Fruit fly (Drosophila melanogaster): ENCODE measurements around the gene lili.
A peak's percentile ranks its signal among the peaks of the same experiment; 100 is the strongest.

The lili gene

DNA sequence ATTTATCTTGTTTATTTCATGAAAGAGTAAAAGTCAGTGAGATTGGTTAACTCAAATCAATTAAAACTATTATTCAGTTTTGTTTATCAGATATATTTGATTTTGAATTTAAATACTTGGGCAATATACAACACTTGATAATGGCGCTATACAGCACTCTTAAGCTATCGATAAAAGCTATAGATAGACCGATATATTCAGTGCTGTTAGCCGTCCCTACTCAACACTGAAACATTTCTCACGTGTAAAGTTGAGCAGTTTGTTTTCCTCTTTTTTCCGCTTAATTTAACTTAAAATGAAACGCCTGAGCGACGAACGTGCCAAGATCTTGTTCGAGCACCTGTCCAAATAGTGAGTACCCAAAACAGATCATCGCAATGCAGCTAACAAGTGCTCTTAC lies 36.6 kb upstream of the lili start, which contains the start of gene CG7006:
TSS of gene CG7006 (plus strand) at position 208 of the 400 bp plus-strand sequence.
- TF ChIP-seq Sp1 (GFP tag; optimal IDR thresholded peaks at IDR 0.05) (no peak), Myc (optimal IDR thresholded peaks at IDR 0.05) (peak; percentile 63), h (GFP tag; optimal IDR thresholded peaks at IDR 0.05) (peak; percentile 85), CrebA (GFP tag; optimal IDR thresholded peaks at IDR 0.05; ENCODE audit: borderline replicate concordance) (no peak), ey (GFP tag; optimal IDR thresholded peaks at IDR 0.05) (peak; percentile 74), Jra (GFP tag; optimal IDR thresholded peaks at IDR 0.05) (peak; percentile 89), lola (GFP tag; optimal IDR thresholded peaks at IDR 0.05) (no peak), brk (GFP tag; optimal IDR thresholded peaks at IDR 0.05) (no peak), Hr78 (GFP tag; optimal IDR thresholded peaks at IDR 0.05) (no peak), dmrt93B (GFP tag; optimal IDR thresholded peaks at IDR 0.05) (peak; percentile 54), Abd-B (GFP tag; optimal IDR thresholded peaks at IDR 0.05) (no peak), HLH106 (tag; optimal IDR thresholded peaks at IDR 0.05) (peak; percentile 69), Rel (GFP tag; optimal IDR thresholded peaks at IDR 0.05) (no peak), Rel (tag; optimal IDR thresholded peaks at IDR 0.05) (peak; percentile 27), fru (GFP tag; optimal IDR thresholded peaks at IDR 0.05) (no peak), GATAd (GFP tag; optimal IDR thresholded peaks at IDR 0.05) (peak; percentile 46), rgr (GFP tag; optimal IDR thresholded peaks at IDR 0.05) (peak; percentile 89), N (GFP tag; optimal IDR thresholded peaks at IDR 0.05) (no peak), sage (GFP tag; optimal IDR thresholded peaks at IDR 0.05) (no peak), psq (GFP tag; optimal IDR thresholded peaks at IDR 0.05) (peak; percentile 74), Hnf4 (GFP tag; optimal IDR thresholded peaks at IDR 0.05) (peak; percentile 97), Mio (GFP tag; optimal IDR thresholded peaks at IDR 0.05) (peak; percentile 2), usp (GFP tag; optimal IDR thresholded peaks at IDR 0.05) (no peak), CG32264 (GFP tag; optimal IDR thresholded peaks at IDR 0.05) (no peak), sv (GFP tag; optimal IDR thresholded peaks at IDR 0.05) (peak; percentile 78), Hr83 (GFP tag; optimal IDR thresholded peaks at IDR 0.05; ENCODE audit: poor library complexity, severe bottlenecking) (peak; percentile 98), jim (GFP tag; optimal IDR thresholded peaks at IDR 0.05) (peak; percentile 27), pan (optimal IDR thresholded peaks at IDR 0.05) (no peak), woc (GFP tag; optimal IDR thresholded peaks at IDR 0.05) (no peak), CG9705 (GFP tag; optimal IDR thresholded peaks at IDR 0.05) (peak; percentile 74), Dif (GFP tag; optimal IDR thresholded peaks at IDR 0.05; ENCODE audit: partially characterized antibody) (no peak), Vsx2 (GFP tag; optimal IDR thresholded peaks at IDR 0.05; ENCODE audit: partially characterized antibody) (peak; percentile 21), foxo (GFP tag; optimal IDR thresholded peaks at IDR 0.05) (peak in 1 of 2 experiments; percentile 88), Dfd (GFP tag; optimal IDR thresholded peaks at IDR 0.05) (no peak), dl (GFP tag; optimal IDR thresholded peaks at IDR 0.05; ENCODE audit: insufficient read depth in 1 of 2, partially characterized antibody in 2 of 2) (no peak), br (GFP tag; optimal IDR thresholded peaks at IDR 0.05) (peak; percentile 80), dsf (GFP tag; optimal IDR thresholded peaks at IDR 0.05; ENCODE audit: borderline replicate concordance) (peak; percentile 76), tai (GFP tag; optimal IDR thresholded peaks at IDR 0.05) (no peak), OdsH (GFP tag; optimal IDR thresholded peaks at IDR 0.05) (peak; percentile 71)

DNA sequence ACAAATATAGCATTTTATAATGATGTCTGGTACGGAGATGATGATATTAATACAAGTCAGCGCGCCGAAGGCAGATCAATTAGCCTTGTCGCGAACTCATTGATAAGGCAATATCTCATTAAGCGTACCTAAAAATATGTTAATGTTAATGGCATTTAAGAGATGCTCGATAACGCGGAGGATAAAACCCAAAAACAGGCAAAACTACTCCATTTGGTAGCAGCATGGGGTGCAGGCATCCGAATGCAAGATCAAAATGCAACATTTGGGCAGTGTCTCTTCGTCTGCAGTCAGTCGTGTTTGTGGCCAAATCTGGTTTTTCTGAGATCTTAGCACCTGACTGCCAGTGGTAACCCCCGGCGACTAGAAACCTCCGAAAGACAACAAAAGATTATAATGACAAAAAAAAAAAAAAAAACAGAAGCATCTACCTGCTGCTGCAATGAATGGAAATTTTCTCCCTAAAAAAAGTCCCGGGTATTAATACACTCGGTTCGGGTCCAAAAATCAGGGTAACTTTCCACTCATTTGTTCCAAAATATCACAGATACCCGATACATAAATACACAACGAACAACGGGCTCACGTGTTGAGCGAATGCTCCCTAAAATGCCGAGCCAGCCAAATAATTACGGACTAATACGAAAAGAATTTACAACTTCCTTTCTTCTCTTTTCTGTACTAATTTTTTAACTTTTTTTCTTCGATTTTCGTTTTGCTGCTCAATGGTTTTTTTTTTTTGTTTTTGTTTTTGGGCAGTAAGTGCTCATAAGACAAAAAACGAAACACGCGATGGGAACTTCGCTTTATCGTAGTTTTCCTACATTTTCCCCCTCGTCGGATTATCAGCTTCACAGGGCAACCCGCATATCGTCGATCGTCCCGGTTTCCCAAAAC lies 32.4 kb upstream of the lili start:
- TF ChIP-seq Rel (GFP tag; optimal IDR thresholded peaks at IDR 0.05) = no peak
- TF ChIP-seq Rel (tag; optimal IDR thresholded peaks at IDR 0.05) = peak; percentile 52
- no peak for TF ChIP-seq N (GFP tag; optimal IDR thresholded peaks at IDR 0.05)
